Fruit fly (Drosophila melanogaster): Measurements from ENCODE around the gene CG15247.

dm6 chrX:9911751-9912150 is 35.3 kb upstream of the CG15247 start:
- no peak for TF ChIP-seq CG11617 (GFP tag; optimal IDR thresholded peaks at IDR 0.05)
- TF ChIP-seq cnc (optimal IDR thresholded peaks at IDR 0.05) = no peak
- TF ChIP-seq kay (GFP tag; ENCODE audit: borderline replicate concordance) = no peak
- no peak for TF ChIP-seq Clk (GFP tag; optimal IDR thresholded peaks at IDR 0.05)
- TF ChIP-seq CG7101 (tag; optimal IDR thresholded peaks at IDR 0.05) = no peak
- TF ChIP-seq CG33017 (tag; optimal IDR thresholded peaks at IDR 0.05) = no peak
- no peak for TF ChIP-seq tj (GFP tag; optimal IDR thresholded peaks at IDR 0.05)
- TF ChIP-seq cic (GFP tag; optimal IDR thresholded peaks at IDR 0.05) = no peak
- no peak for TF ChIP-seq CG7045 (GFP tag; optimal IDR thresholded peaks at IDR 0.05)
- no peak for TF ChIP-seq CG5204 (GFP tag; optimal IDR thresholded peaks at IDR 0.05)
- TF ChIP-seq ovo (GFP tag; optimal IDR thresholded peaks at IDR 0.05) = no peak
- TF ChIP-seq Hr96 (GFP tag; optimal IDR thresholded peaks at IDR 0.05) = no peak
- TF ChIP-seq CG12768 (GFP tag; optimal IDR thresholded peaks at IDR 0.05) = no peak
